Worm (Caenorhabditis elegans) whole organism, early embryonic: ENCODE measurements around the gene grl-1.

Source experiments
- B0310.2 ChIP-seq: sonication (generic microtip); optimal IDR thresholded peaks from 2 replicates; lab custom pipeline; 2016; ENCODE audit warnings: mild to moderate bottlenecking, missing genetic modification characterization, missing compliant biosample characterization
- F13C5.2 ChIP-seq: sonication (generic microtip); optimal IDR thresholded peaks from 2 replicates; lab custom pipeline; 2017; ENCODE audit warnings: mild to moderate bottlenecking, missing genetic modification characterization, inconsistent platforms, missing compliant biosample characterization
- aly-1 ChIP-seq: sonication (generic microtip); optimal IDR thresholded peaks from 2 replicates; lab custom pipeline; 2016; ENCODE audit warnings: missing genetic modification characterization, missing compliant biosample characterization
- ama-1 ChIP-seq: fragments of 150-350 bp; optimal IDR thresholded peaks from 2 replicates; lab custom pipeline; 2014
- ceh-13 ChIP-seq: fragments of 200-800 bp; sonication (Bioruptor generic); optimal IDR thresholded peaks from 2 replicates; lab custom pipeline; 2018; ENCODE audit warnings: mild to moderate bottlenecking, missing genetic modification characterization, missing compliant biosample characterization
- ceh-36 ChIP-seq: sonication (generic microtip); optimal IDR thresholded peaks from 2 replicates; lab custom pipeline; 2016; ENCODE audit warnings: missing genetic modification characterization, inconsistent platforms, missing compliant biosample characterization
- ets-7 ChIP-seq: sonication (generic microtip); optimal IDR thresholded peaks from 2 replicates; lab custom pipeline; 2016; ENCODE audit warnings: missing genotype, missing genetic modification characterization, missing compliant biosample characterization
- flt-1 ChIP-seq: fragments of 200-800 bp; sonication (Bioruptor generic); IDR thresholded peaks from 2 replicates; pipeline ENCODE4 v1.3.6; 2022; ENCODE audit warnings: missing genetic modification characterization, missing compliant biosample characterization
- hmbx-1 ChIP-seq: sonication (generic microtip); optimal IDR thresholded peaks from 2 replicates; lab custom pipeline; 2016; ENCODE audit warnings: mild to moderate bottlenecking, missing genetic modification characterization, missing compliant biosample characterization
- hmg-4 ChIP-seq: fragments of 200-800 bp; sonication (Bioruptor generic); optimal IDR thresholded peaks from 2 replicates; lab custom pipeline; 2018; ENCODE audit warnings: mild to moderate bottlenecking, missing genetic modification characterization, missing compliant biosample characterization
- hnd-1 ChIP-seq: sonication (generic microtip); optimal IDR thresholded peaks from 2 replicates; lab custom pipeline; 2016; ENCODE audit warnings: missing genetic modification characterization, missing compliant biosample characterization
- pes-1 ChIP-seq: fragments of 200-800 bp; sonication (Bioruptor generic); IDR thresholded peaks from 2 replicates; pipeline ENCODE4 v1.3.6; 2022; ENCODE audit warnings: missing genetic modification reagents, missing genetic modification characterization, missing compliant biosample characterization
- scrt-1 ChIP-seq: fragments of 200-800 bp; sonication (Bioruptor generic); IDR thresholded peaks from 2 replicates; pipeline ENCODE4 v1.3.6; 2022; ENCODE audit warnings: missing genetic modification characterization, missing compliant biosample characterization
- sea-1 ChIP-seq: fragments of 200-800 bp; sonication (Bioruptor generic); conservative IDR thresholded peaks from 2 replicates; pipeline ENCODE4 v1.3.6; 2022; ENCODE audit warnings: missing genetic modification characterization, missing compliant biosample characterization
- tbx-11 ChIP-seq: fragments of 200-800 bp; sonication (Bioruptor generic); IDR thresholded peaks from 2 replicates; pipeline ENCODE4 v1.3.6; 2022; ENCODE audit warnings: missing genetic modification characterization, missing compliant biosample characterization
- tbx-37 ChIP-seq: fragments of 200-800 bp; sonication (Bioruptor generic); conservative IDR thresholded peaks from 2 replicates; pipeline ENCODE4 v1.3.6; 2022; ENCODE audit warnings: missing genetic modification reagents, missing genetic modification characterization, missing compliant biosample characterization
- tra-4 ChIP-seq: sonication (generic microtip); optimal IDR thresholded peaks from 2 replicates; lab custom pipeline; 2017; ENCODE audit warnings: missing genetic modification characterization, missing compliant biosample characterization

Gene grl-1

ce11 chrV:5567119-5567518, 33.5 kb upstream of the grl-1 start, which contains the start of gene C18C4.7:
TSS of gene C18C4.7 (minus strand) at chrV:5567219.
- TF ChIP-seq ets-7 (tag; lab: Kevin White, UChicago), result no peak
- TF ChIP-seq aly-1 (tag; lab: Kevin White, UChicago), result no peak
- no peak for TF ChIP-seq hnd-1 (tag; lab: Kevin White, UChicago)
- no peak for TF ChIP-seq hmbx-1 (tag; lab: Kevin White, UChicago)
- TF ChIP-seq scrt-1, result no peak
- no peak for TF ChIP-seq F13C5.2 (tag; lab: Kevin White, UChicago)
- no peak for TF ChIP-seq sea-1 (GFP tag; lab: Robert Waterston, UW)
- TF ChIP-seq tbx-37 (GFP tag; lab: Robert Waterston, UW), result no peak
- TF ChIP-seq tbx-11 (GFP tag; lab: Robert Waterston, UW), result no peak

ce11 chrV:5559882-5560281, 26.2 kb upstream of the grl-1 start:
- TF ChIP-seq pes-1 (GFP tag; lab: Robert Waterston, UW), result no peak
- no peak for TF ChIP-seq ceh-13 (GFP tag; lab: Kevin White, UChicago)
- TF ChIP-seq B0310.2, result no peak
- TF ChIP-seq scrt-1, result no peak
- no peak for TF ChIP-seq ceh-36
- no peak for TF ChIP-seq flt-1 (GFP tag; lab: Robert Waterston, UW)
- no peak for TF ChIP-seq hmg-4 (GFP tag; lab: Kevin White, UChicago)
- TF ChIP-seq hnd-1 (tag; lab: Kevin White, UChicago), result no peak
- TF ChIP-seq tra-4 (tag; lab: Kevin White, UChicago), result no peak
- TF ChIP-seq tbx-37 (GFP tag; lab: Robert Waterston, UW), result no peak
- TF ChIP-seq ets-7 (tag; lab: Kevin White, UChicago), result no peak
- TF ChIP-seq tbx-11 (GFP tag; lab: Robert Waterston, UW), result no peak
- TF ChIP-seq hmbx-1 (tag; lab: Kevin White, UChicago), result no peak

- no peak for TF ChIP-seq flt-1 (GFP tag; lab: Robert Waterston, UW)
- TF ChIP-seq hmg-4 (GFP tag; lab: Kevin White, UChicago), result no peak
- no peak for TF ChIP-seq scrt-1
- no peak for TF ChIP-seq ama-1 (lab: Kevin White, UChicago)
- no peak for TF ChIP-seq F13C5.2 (tag; lab: Kevin White, UChicago)
- TF ChIP-seq tbx-37 (GFP tag; lab: Robert Waterston, UW), result no peak
- TF ChIP-seq hmbx-1 (tag; lab: Kevin White, UChicago), result no peak
- no peak for TF ChIP-seq pes-1 (GFP tag; lab: Robert Waterston, UW)
- TF ChIP-seq tbx-11 (GFP tag; lab: Robert Waterston, UW), result no peak
- no peak for TF ChIP-seq tra-4 (tag; lab: Kevin White, UChicago)
- TF ChIP-seq ets-7 (tag; lab: Kevin White, UChicago), result no peak
These were observed 24.9 kb upstream of the grl-1 start, which contains the start of gene glb-5 for ce11 chrV:5558590-5558989. TSS of gene glb-5 (plus strand) at chrV:5558890.

ce11 chrV:5548497-5548896, 14.8 kb upstream of the grl-1 start:
- TF ChIP-seq F13C5.2 (tag; lab: Kevin White, UChicago) (no peak), flt-1 (GFP tag; lab: Robert Waterston, UW) (no peak), tbx-37 (GFP tag; lab: Robert Waterston, UW) (no peak), tra-4 (tag; lab: Kevin White, UChicago) (no peak), hmg-4 (GFP tag; lab: Kevin White, UChicago) (no peak)

ce11 chrV:5548051-5548450, 14.4 kb upstream of the grl-1 start, which contains the start of gene ugt-48:
TSS of gene ugt-48 (minus strand) at chrV:5548062.
- TF ChIP-seq tra-4 (tag; lab: Kevin White, UChicago) (no peak), ceh-13 (GFP tag; lab: Kevin White, UChicago) (no peak), ets-7 (tag; lab: Kevin White, UChicago) (no peak), sea-1 (GFP tag; lab: Robert Waterston, UW) (no peak), aly-1 (tag; lab: Kevin White, UChicago) (no peak), flt-1 (GFP tag; lab: Robert Waterston, UW) (no peak), ama-1 (lab: Kevin White, UChicago) (no peak), tbx-37 (GFP tag; lab: Robert Waterston, UW) (no peak), ceh-36 (no peak)

- TF ChIP-seq scrt-1 (no peak), sea-1 (GFP tag; lab: Robert Waterston, UW) (no peak), hnd-1 (tag; lab: Kevin White, UChicago) (no peak), pes-1 (GFP tag; lab: Robert Waterston, UW) (no peak), ama-1 (lab: Kevin White, UChicago) (no peak), hmg-4 (GFP tag; lab: Kevin White, UChicago) (no peak), ceh-36 (no peak), tbx-11 (GFP tag; lab: Robert Waterston, UW) (no peak), F13C5.2 (tag; lab: Kevin White, UChicago) (no peak), hmbx-1 (tag; lab: Kevin White, UChicago) (no peak), ets-7 (tag; lab: Kevin White, UChicago) (no peak), B0310.2 (no peak)
These were observed 4.8 kb upstream of the grl-1 start, which contains the start of gene cft-1 for ce11 chrV:5538500-5538899. TSS of gene cft-1 (plus strand) at chrV:5538800.

- TF ChIP-seq ama-1 (lab: Kevin White, UChicago), result no peak
- no peak for TF ChIP-seq tra-4 (tag; lab: Kevin White, UChicago)
- TF ChIP-seq aly-1 (tag; lab: Kevin White, UChicago), result no peak
- no peak for TF ChIP-seq hmbx-1 (tag; lab: Kevin White, UChicago)
- TF ChIP-seq ets-7 (tag; lab: Kevin White, UChicago), result no peak
- no peak for TF ChIP-seq tbx-37 (GFP tag; lab: Robert Waterston, UW)
- no peak for TF ChIP-seq flt-1 (GFP tag; lab: Robert Waterston, UW)
- no peak for TF ChIP-seq scrt-1
- no peak for TF ChIP-seq ceh-13 (GFP tag; lab: Kevin White, UChicago)
- TF ChIP-seq F13C5.2 (tag; lab: Kevin White, UChicago), result no peak
- no peak for TF ChIP-seq hnd-1 (tag; lab: Kevin White, UChicago)
- no peak for TF ChIP-seq pes-1 (GFP tag; lab: Robert Waterston, UW)
- TF ChIP-seq B0310.2, result no peak
- no peak for TF ChIP-seq hmg-4 (GFP tag; lab: Kevin White, UChicago)
- TF ChIP-seq ceh-36, result no peak
These were observed 2.7 kb upstream of the grl-1 start, which contains the start of the genes cox-16 and syp-2 for ce11 chrV:5536240-5536811. TSS of gene cox-16 (minus strand) at chrV:5536243. TSS of gene syp-2 (plus strand) at chrV:5536487.
